Fruit fly (Drosophila melanogaster): Measurements from ENCODE around the gene Pus1.

DNA sequence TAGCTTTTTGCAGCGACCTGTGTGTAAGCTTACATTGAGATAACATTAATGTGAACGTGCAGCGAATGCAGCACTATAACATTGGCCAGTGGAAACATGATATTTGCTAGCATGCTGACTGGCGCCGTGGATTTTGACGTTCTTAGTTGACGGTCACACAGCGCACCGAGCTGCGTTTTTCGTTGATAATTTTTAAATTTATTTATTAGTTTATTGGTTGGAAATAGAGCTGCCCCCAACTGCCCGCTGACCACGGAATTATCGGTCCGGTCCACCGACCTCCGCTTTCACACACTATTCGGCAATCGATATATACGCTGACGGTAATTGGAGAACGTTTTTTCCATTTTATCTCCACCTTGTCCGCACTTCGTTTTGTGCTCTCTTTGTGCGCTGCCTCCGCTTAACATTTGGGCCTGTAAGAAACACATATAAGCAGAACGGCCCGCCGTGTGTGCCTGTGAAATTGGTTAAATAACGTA is 29.4 kb upstream of the Pus1 start, which contains the start of gene H:
- no peak for TF ChIP-seq pan (optimal IDR thresholded peaks at IDR 0.05)
- TF ChIP-seq pan (GFP tag; optimal IDR thresholded peaks at IDR 0.05 in 1 of 2, IDR thresholded peaks at IDR 0.05 in 1 of 2): no peak
- no peak for TF ChIP-seq sqz (GFP tag; optimal IDR thresholded peaks at IDR 0.05)
- peak; percentile 62 for TF ChIP-seq psq (GFP tag; optimal IDR thresholded peaks at IDR 0.05)
- TF ChIP-seq unc-4 (GFP tag; IDR thresholded peaks at IDR 0.05; ENCODE audit: partially characterized antibody): no peak

Data from whole organism, embryonic.